Worm (Caenorhabditis elegans): ENCODE results near the gene F29G6.1.

ce11 chrX:11471409-11471808 lies 30.7 kb upstream of the F29G6.1 start:
- TF ChIP-seq nhr-237 (tag; optimal IDR thresholded peaks at IDR 0.05), result no peak
- TF ChIP-seq zfp-3 (GFP tag; conservative IDR thresholded peaks at IDR 0.05), result no peak
- no peak for TF ChIP-seq tra-1 (GFP tag; IDR thresholded peaks at IDR 0.05)
- no peak for TF ChIP-seq pha-4 (GFP tag; IDR thresholded peaks at IDR 0.05)
- peak; percentile 10 for TF ChIP-seq pha-4 (tag; optimal IDR thresholded peaks at IDR 0.05)
- no peak for TF ChIP-seq daf-12 (tag; optimal IDR thresholded peaks at IDR 0.05)
- peak; percentile 9 for TF ChIP-seq dve-1 (tag; optimal IDR thresholded peaks at IDR 0.05; ENCODE audit: insufficient read depth)
- TF ChIP-seq fkh-10 (GFP tag; optimal IDR thresholded peaks at IDR 0.05), result no peak
- no peak for TF ChIP-seq lim-7 (GFP tag; IDR thresholded peaks at IDR 0.05)
- no peak for TF ChIP-seq nhr-42 (GFP tag; IDR thresholded peaks at IDR 0.05)
- TF ChIP-seq ceh-28 (tag; optimal IDR thresholded peaks at IDR 0.05), result no peak
- no peak for TF ChIP-seq ztf-11 (tag; optimal IDR thresholded peaks at IDR 0.05)
- TF ChIP-seq unc-39 (tag; optimal IDR thresholded peaks at IDR 0.05), result no peak

Measured in whole organism, L4 larva.